Worm (Caenorhabditis elegans): Measurements from ENCODE around the gene fbxc-29.

Gene fbxc-29

ce11 chrII:888024-888423 lies 27.9 kb upstream of the fbxc-29 start, which contains the start of gene T07D3.4:
Gene T07D3.4 (plus strand): TSS chrII:888309.
- no peak for TF ChIP-seq dpl-1 (GFP tag; optimal IDR thresholded peaks at IDR 0.05)
- TF ChIP-seq nhr-28 (tag; optimal IDR thresholded peaks at IDR 0.05): peak; percentile 70
- no peak for TF ChIP-seq daf-16 (GFP tag; optimal IDR thresholded peaks at IDR 0.05)
- TF ChIP-seq daf-16 (tag; optimal IDR thresholded peaks at IDR 0.05): peak; percentile 90
- peak; percentile 51; the same call in 1 of the 2 replicates for TF ChIP-seq dmd-6 (GFP tag; IDR thresholded peaks at IDR 0.05)
- TF ChIP-seq unc-62 (GFP tag; optimal IDR thresholded peaks at IDR 0.05 in 1 of 2): no peak
- TF ChIP-seq unc-62 (tag; optimal IDR thresholded peaks at IDR 0.05): no peak
- peak; percentile 54 for TF ChIP-seq hlh-11 (tag; optimal IDR thresholded peaks at IDR 0.05)
- peak; percentile 37 for TF ChIP-seq nhr-77 (tag; optimal IDR thresholded peaks at IDR 0.05)
- TF ChIP-seq dve-1 (tag; optimal IDR thresholded peaks at IDR 0.05; ENCODE audit: insufficient read depth): peak; percentile 29
- no peak for TF ChIP-seq unc-130 (GFP tag; optimal IDR thresholded peaks at IDR 0.05)
- peak; percentile 67 for TF ChIP-seq pqm-1 (tag; optimal IDR thresholded peaks at IDR 0.05)

- TF ChIP-seq dmd-6 (GFP tag; IDR thresholded peaks at IDR 0.05) (peak; percentile 83), gei-8 (GFP tag; optimal IDR thresholded peaks at IDR 0.05) (no peak), pqm-1 (tag; optimal IDR thresholded peaks at IDR 0.05) (peak; percentile 66), sdz-12 (GFP tag; optimal IDR thresholded peaks at IDR 0.05) (no peak), pha-4 (GFP tag; IDR thresholded peaks at IDR 0.05) (no peak), pha-4 (tag; optimal IDR thresholded peaks at IDR 0.05) (no peak), hlh-30 (tag; optimal IDR thresholded peaks at IDR 0.05; ENCODE audit: insufficient read depth) (no peak), nhr-10 (tag; optimal IDR thresholded peaks at IDR 0.05) (peak; percentile 30), Y105C5A.15 (GFP tag; IDR thresholded peaks at IDR 0.05) (no peak), nhr-28 (tag; optimal IDR thresholded peaks at IDR 0.05) (peak; percentile 58), hlh-11 (tag; optimal IDR thresholded peaks at IDR 0.05) (peak; percentile 37), ceh-44 (GFP tag; IDR thresholded peaks at IDR 0.05) (no peak), ama-1 (optimal IDR thresholded peaks at IDR 0.05) (no peak)
Measured at ce11 chrII:900720-901332, 15.1 kb upstream of the fbxc-29 start, which contains the start of gene T07D3.9. Gene T07D3.9 (minus strand): TSS chrII:900913.

- TF ChIP-seq unc-62 (GFP tag; optimal IDR thresholded peaks at IDR 0.05 in 1 of 2) (peak in 1 of 2 experiments; percentile 21), unc-62 (tag; optimal IDR thresholded peaks at IDR 0.05) (no peak), lin-39 (tag; optimal IDR thresholded peaks at IDR 0.05) (no peak)
Measured at ce11 chrII:901632-902031, 14.2 kb upstream of the fbxc-29 start, which contains the start of gene T07D3.2. Gene T07D3.2 (plus strand): TSS chrII:901932.

ce11 chrII:905335-905734 lies 10.5 kb upstream of the fbxc-29 start:
- no peak for TF ChIP-seq nhr-102 (tag; optimal IDR thresholded peaks at IDR 0.05)
- no peak for TF ChIP-seq daf-19 (GFP tag; conservative IDR thresholded peaks at IDR 0.05)
- TF ChIP-seq set-16 (GFP tag; IDR thresholded peaks at IDR 0.05): peak; percentile 46
- TF ChIP-seq nhr-10 (tag; optimal IDR thresholded peaks at IDR 0.05): no peak
- no peak for TF ChIP-seq gei-8 (GFP tag; optimal IDR thresholded peaks at IDR 0.05)
- TF ChIP-seq ceh-20 (GFP tag; IDR thresholded peaks at IDR 0.05): no peak
- TF ChIP-seq snpc-4 (tag; optimal IDR thresholded peaks at IDR 0.05): peak; percentile 25

ce11 chrII:909554-909953 lies 6.3 kb upstream of the fbxc-29 start, which contains the start of the genes fbxc-24 and fbxc-27:
Gene fbxc-24 (minus strand): TSS chrII:909654.
Gene fbxc-27 (plus strand): TSS chrII:909769.
- TF ChIP-seq aly-2 (tag; optimal IDR thresholded peaks at IDR 0.05): no peak
- TF ChIP-seq spr-3 (GFP tag; optimal IDR thresholded peaks at IDR 0.05): no peak

ce11 chrII:911680-912079 lies 4.2 kb upstream of the fbxc-29 start, which contains the start of gene fbxc-31:
Gene fbxc-31 (plus strand): TSS chrII:911980.
- TF ChIP-seq ZK337.2 (GFP tag; IDR thresholded peaks at IDR 0.05): no peak
- no peak for TF ChIP-seq ceh-32 (tag; optimal IDR thresholded peaks at IDR 0.05; ENCODE audit: poor library complexity)
- no peak for TF ChIP-seq F10B5.3 (tag; optimal IDR thresholded peaks at IDR 0.05)
- no peak for TF ChIP-seq nhr-28 (tag; optimal IDR thresholded peaks at IDR 0.05)
- TF ChIP-seq daf-12 (tag; optimal IDR thresholded peaks at IDR 0.05): no peak
- TF ChIP-seq ztf-11 (tag; optimal IDR thresholded peaks at IDR 0.05): no peak
- no peak for TF ChIP-seq set-16 (GFP tag; IDR thresholded peaks at IDR 0.05)
- no peak for TF ChIP-seq tra-1 (GFP tag; IDR thresholded peaks at IDR 0.05)
- no peak for TF ChIP-seq snpc-4 (tag; optimal IDR thresholded peaks at IDR 0.05)
- no peak for TF ChIP-seq D1046.2 (GFP tag; IDR thresholded peaks at IDR 0.05)
- no peak for TF ChIP-seq unc-39 (tag; optimal IDR thresholded peaks at IDR 0.05)
- TF ChIP-seq F44E2.7 (GFP tag; IDR thresholded peaks at IDR 0.05): no peak
- no peak for TF ChIP-seq vab-7 (GFP tag; IDR thresholded peaks at IDR 0.05)
